Worm (Caenorhabditis elegans) whole organism, L4 larva: Measurements from ENCODE around the gene M106.3.

ENCODE experiments used
- F10B5.3 ChIP-seq: sonication (generic microtip); optimal IDR thresholded peaks from 2 replicates; lab custom pipeline; 2016; ENCODE audit warnings: mild to moderate bottlenecking, missing genetic modification characterization, missing compliant biosample characterization
- T26A8.4 ChIP-seq: fragments of 200-800 bp; sonication (Bioruptor generic); IDR thresholded peaks from 2 replicates; pipeline ENCODE4 v1.3.6; 2022; ENCODE audit warnings: missing genetic modification characterization, missing compliant biosample characterization
- dve-1 ChIP-seq: sonication (generic microtip); optimal IDR thresholded peaks from 2 replicates; lab custom pipeline; 2017; ENCODE audit warnings: antibody characterized with exemption, mild to moderate bottlenecking, missing genetic modification characterization, missing compliant biosample characterization; ENCODE audit not compliant: insufficient read depth
- pqm-1 ChIP-seq: sonication (generic microtip); optimal IDR thresholded peaks from 2 replicates; lab custom pipeline; 2017; ENCODE audit warnings: missing biosample characterization, missing genetic modification characterization
- sdz-12 ChIP-seq: fragments of 200-800 bp; sonication (Bioruptor generic); optimal IDR thresholded peaks from 2 replicates; lab custom pipeline; 2018; ENCODE audit warnings: mild to moderate bottlenecking, missing genetic modification characterization, missing compliant biosample characterization
- ztf-7 ChIP-seq: fragments of 150-350 bp; optimal IDR thresholded peaks from 2 replicates; lab custom pipeline; 2014; ENCODE audit warnings: missing biosample characterization, missing genetic modification characterization

DNA sequence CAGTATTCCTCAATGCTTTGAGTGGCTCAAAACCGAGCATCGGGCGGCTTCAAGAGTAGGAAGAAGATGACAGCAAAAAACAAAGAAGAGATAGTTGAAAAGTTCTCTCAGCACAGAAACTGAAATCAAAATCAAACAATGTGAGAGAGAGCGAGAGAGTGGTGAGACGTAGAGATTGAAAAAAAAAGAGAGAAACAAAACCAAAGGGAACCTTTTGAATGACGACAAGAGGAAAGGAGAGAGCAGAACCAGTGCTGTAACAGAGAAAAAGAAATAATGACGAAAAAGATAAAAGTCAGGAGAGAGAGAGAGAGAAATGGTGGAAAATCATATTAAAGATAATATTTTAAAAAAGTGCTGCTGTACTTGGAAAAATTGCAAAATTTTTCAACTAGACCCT is 6.5 kb upstream of the M106.3 start:
- TF ChIP-seq dve-1 (peak; percentile 82), T26A8.4 (GFP tag; lab: Robert Waterston, UW) (no peak), sdz-12 (GFP tag; lab: Kevin White, UChicago) (no peak), ztf-7 (no peak), F10B5.3 (tag; lab: Kevin White, UChicago) (no peak), pqm-1 (peak; percentile 31)
